Fruit fly (Drosophila melanogaster) whole organism, embryonic: ENCODE results near the gene AstA-R1.

Experiments used
- ATbp ChIP-seq: fragments of 200-800 bp; sonication (Bioruptor generic); optimal IDR thresholded peaks from 2 replicates; lab custom pipeline; 2017; ENCODE audit warnings: missing biosample characterization, mild to moderate bottlenecking, missing genetic modification characterization, missing genetic modification reagents
- CG10959 ChIP-seq: fragments of 200-800 bp; sonication (Bioruptor generic); IDR thresholded peaks from 2 replicates; pipeline ENCODE4 v1.3.6; 2022; ENCODE audit warnings: missing biosample characterization, missing genetic modification characterization
- CG1233 ChIP-seq: fragments of 200-800 bp; sonication (Bioruptor generic); optimal IDR thresholded peaks from 4 replicates; lab custom pipeline; 2018; ENCODE audit warnings: missing biosample characterization, mild to moderate bottlenecking, missing genetic modification characterization
- CG12769 ChIP-seq: fragments of 200-800 bp; sonication (Bioruptor generic); optimal IDR thresholded peaks from 2 replicates; lab custom pipeline; 2019; ENCODE audit warnings: missing biosample characterization, mild to moderate bottlenecking, missing genetic modification characterization, moderate library complexity
- CG1603 ChIP-seq: fragments of 200-800 bp; sonication (Bioruptor generic); optimal IDR thresholded peaks from 2 replicates; lab custom pipeline; 2019; ENCODE audit warnings: missing biosample characterization, mild to moderate bottlenecking, missing genetic modification characterization, moderate library complexity
- CG16815 ChIP-seq: fragments of 200-800 bp; sonication (Bioruptor generic); optimal IDR thresholded peaks from 3 replicates; lab custom pipeline; 2017; ENCODE audit warnings: missing biosample characterization, mild to moderate bottlenecking, missing genetic modification characterization
- CG18011 ChIP-seq: fragments of 200-800 bp; sonication (Bioruptor generic); optimal IDR thresholded peaks from 2 replicates; lab custom pipeline; 2017; ENCODE audit warnings: missing biosample characterization, missing genetic modification characterization, mild to moderate bottlenecking, moderate library complexity, missing genotype
- CG18764 ChIP-seq: fragments of 200-800 bp; sonication (Bioruptor generic); optimal IDR thresholded peaks from 3 replicates; lab custom pipeline; 2016; ENCODE audit warnings: missing biosample characterization, missing genetic modification characterization
- CG2129 ChIP-seq: fragments of 200-800 bp; sonication (Bioruptor generic); IDR thresholded peaks from 2 replicates; pipeline ENCODE4 v1.3.6; 2022; ENCODE audit warnings: missing biosample characterization, missing genetic modification characterization; ENCODE audit not compliant: partially characterized antibody
- CG6654 ChIP-seq: fragments of 200-800 bp; sonication (Bioruptor generic); optimal IDR thresholded peaks from 2 replicates; lab custom pipeline; 2017; ENCODE audit warnings: missing biosample characterization, mild to moderate bottlenecking, missing genetic modification characterization
- CG9727 ChIP-seq: fragments of 200-800 bp; sonication (Bioruptor generic); optimal IDR thresholded peaks from 3 replicates; lab custom pipeline; 2017; ENCODE audit warnings: missing biosample characterization, mild to moderate bottlenecking, missing genetic modification characterization
- Camta ChIP-seq: fragments of 200-800 bp; sonication (Bioruptor generic); optimal IDR thresholded peaks from 2 replicates; lab custom pipeline; 2016; ENCODE audit warnings: missing biosample characterization, missing genetic modification characterization
- Dek ChIP-seq: fragments of 200-800 bp; sonication (Bioruptor generic); optimal IDR thresholded peaks from 3 replicates; lab custom pipeline; 2019; ENCODE audit warnings: missing biosample characterization, mild to moderate bottlenecking, missing genetic modification characterization, moderate library complexity
- Dref ChIP-seq: fragments of 200-800 bp; sonication (Bioruptor generic); IDR thresholded peaks from 2 replicates; pipeline ENCODE4 v1.3.6; 2022; ENCODE audit warnings: missing biosample characterization, missing genetic modification characterization
- E2f2 ChIP-seq: fragments of 200-800 bp; sonication (Bioruptor generic); IDR thresholded peaks from 2 replicates; pipeline ENCODE4 v1.3.6; 2022; ENCODE audit warnings: missing biosample characterization, missing genetic modification characterization
- ERR ChIP-seq: fragments of 200-800 bp; sonication (Bioruptor generic); optimal IDR thresholded peaks from 2 replicates; lab custom pipeline; 2016; ENCODE audit warnings: missing biosample characterization, missing genetic modification characterization
- H15 ChIP-seq: fragments of 200-800 bp; sonication (Bioruptor generic); IDR thresholded peaks from 3 replicates; pipeline ENCODE4 v1.3.6; 2022; ENCODE audit warnings: missing biosample characterization, missing genetic modification characterization
- Hr39 ChIP-seq: fragments of >200 bp; optimal IDR thresholded peaks from 2 replicates; lab custom pipeline; 2017
- Lim3 ChIP-seq: fragments of 200-800 bp; sonication (Bioruptor generic); IDR thresholded peaks from 2 replicates; pipeline ENCODE4 v1.3.6; 2022; ENCODE audit warnings: missing biosample characterization, missing genetic modification characterization
- Lpt ChIP-seq: fragments of >200 bp; optimal IDR thresholded peaks from 2 replicates; lab custom pipeline; 2018; ENCODE audit warnings: missing biosample characterization, missing genetic modification characterization
- Mad ChIP-seq: fragments of 200-800 bp; sonication (Bioruptor generic); optimal IDR thresholded peaks from 2 replicates; lab custom pipeline; 2016; ENCODE audit warnings: missing biosample characterization, missing genetic modification characterization
- Sox102F ChIP-seq: fragments of 200-800 bp; sonication (Bioruptor generic); optimal IDR thresholded peaks from 2 replicates; lab custom pipeline; 2018; ENCODE audit warnings: missing biosample characterization, mild to moderate bottlenecking, missing genetic modification characterization, moderate library complexity
- Sry-δ ChIP-seq: fragments of 200-800 bp; sonication (Bioruptor generic); optimal IDR thresholded peaks from 2 replicates; lab custom pipeline; 2016; ENCODE audit warnings: missing biosample characterization, missing genetic modification characterization
- Xbp1 ChIP-seq: fragments of 200-800 bp; sonication (Bioruptor generic); optimal IDR thresholded peaks from 3 replicates; lab custom pipeline; 2016; ENCODE audit warnings: missing biosample characterization, mild to moderate bottlenecking, missing genetic modification characterization
- aop ChIP-seq: fragments of 200-800 bp; sonication (Bioruptor generic); IDR thresholded peaks from 2 replicates; pipeline ENCODE4 v1.3.6; 2022; ENCODE audit warnings: missing biosample characterization, missing genetic modification characterization
- bigmax ChIP-seq: fragments of 200-800 bp; sonication (Bioruptor generic); optimal IDR thresholded peaks from 2 replicates; lab custom pipeline; 2018; ENCODE audit warnings: missing biosample characterization, mild to moderate bottlenecking, missing genetic modification characterization
- chn ChIP-seq: fragments of 200-800 bp; sonication (Bioruptor generic); optimal IDR thresholded peaks from 2 replicates; lab custom pipeline; 2016; ENCODE audit warnings: missing biosample characterization, missing genetic modification characterization
- ci ChIP-seq: fragments of 200-800 bp; sonication (Bioruptor generic); IDR thresholded peaks from 3 replicates; pipeline ENCODE4 v1.3.6; 2022; ENCODE audit warnings: missing biosample characterization, missing genetic modification characterization
- crc ChIP-seq: fragments of 200-800 bp; sonication (Bioruptor generic); optimal IDR thresholded peaks from 2 replicates; lab custom pipeline; 2016; ENCODE audit warnings: missing biosample characterization, missing genetic modification characterization
- dmrt11E ChIP-seq: fragments of 200-800 bp; sonication (Bioruptor generic); optimal IDR thresholded peaks from 3 replicates; lab custom pipeline; 2018; ENCODE audit warnings: missing biosample characterization, mild to moderate bottlenecking, missing genetic modification characterization, moderate library complexity
- dysf ChIP-seq: fragments of 200-800 bp; sonication (Bioruptor generic); IDR thresholded peaks from 3 replicates; pipeline ENCODE4 v1.3.6; 2022; ENCODE audit warnings: missing biosample characterization, missing genetic modification characterization
- grau ChIP-seq: fragments of 200-800 bp; optimal IDR thresholded peaks from 3 replicates; lab custom pipeline; 2019; ENCODE audit warnings: missing biosample characterization, mild to moderate bottlenecking, missing genetic modification characterization, moderate library complexity
- hb ChIP-seq: fragments of 200-800 bp; sonication (Bioruptor generic); IDR thresholded peaks from 3 replicates; pipeline ENCODE4 v1.3.6; 2022; ENCODE audit warnings: missing biosample characterization, missing genetic modification characterization; ENCODE audit not compliant: partially characterized antibody
- her ChIP-seq: fragments of 200-800 bp; sonication (Bioruptor generic); optimal IDR thresholded peaks from 2 replicates; lab custom pipeline; 2016; ENCODE audit warnings: missing biosample characterization, missing genetic modification characterization
- insv ChIP-seq, 2 experiments: fragments of 200-800 bp; sonication (Bioruptor generic); optimal IDR thresholded peaks; 3 replicates each; lab custom pipeline; 2016 to 2018; ENCODE audit warnings: missing biosample characterization in 2 of 2, missing genetic modification characterization in 2 of 2
- inv ChIP-seq: fragments of 200-800 bp; sonication (Bioruptor generic); IDR thresholded peaks from 2 replicates; pipeline ENCODE4 v1.3.6; 2022; ENCODE audit warnings: missing biosample characterization, missing genetic modification characterization; ENCODE audit not compliant: partially characterized antibody
- lmd ChIP-seq: fragments of 200-800 bp; sonication (Bioruptor generic); IDR thresholded peaks from 2 replicates; pipeline ENCODE4 v1.3.6; 2022; ENCODE audit warnings: missing biosample characterization, missing genetic modification characterization
- mam ChIP-seq: fragments of 200-800 bp; sonication (Bioruptor generic); optimal IDR thresholded peaks from 3 replicates; lab custom pipeline; 2016; ENCODE audit warnings: missing biosample characterization, missing genetic modification characterization
- mld ChIP-seq: fragments of 200-800 bp; sonication (Bioruptor generic); IDR thresholded peaks from 3 replicates; pipeline ENCODE4 v1.3.6; 2022; ENCODE audit warnings: missing biosample characterization, missing genetic modification characterization; ENCODE audit not compliant: partially characterized antibody
- nerfin-1 ChIP-seq: fragments of 200-800 bp; sonication (Bioruptor generic); optimal IDR thresholded peaks from 3 replicates; lab custom pipeline; 2019; ENCODE audit warnings: missing biosample characterization, mild to moderate bottlenecking, missing genetic modification characterization, moderate library complexity
- nmo ChIP-seq: fragments of 200-800 bp; sonication (Bioruptor generic); optimal IDR thresholded peaks from 2 replicates; lab custom pipeline; 2018; ENCODE audit warnings: missing biosample characterization, mild to moderate bottlenecking, missing genetic modification characterization, moderate library complexity
- onecut ChIP-seq: fragments of 200-800 bp; sonication (Bioruptor generic); IDR thresholded peaks from 2 replicates; pipeline ENCODE4 v1.3.6; 2022; ENCODE audit warnings: missing biosample characterization, missing genetic modification characterization
- seq ChIP-seq: fragments of 200-800 bp; sonication (Bioruptor generic); IDR thresholded peaks from 2 replicates; pipeline ENCODE4 v1.3.6; 2022; ENCODE audit warnings: missing biosample characterization, missing genetic modification characterization
- so ChIP-seq: fragments of 200-800 bp; sonication (Bioruptor generic); IDR thresholded peaks from 3 replicates; pipeline ENCODE4 v1.3.6; 2022; ENCODE audit warnings: missing biosample characterization, missing genetic modification characterization
- sr ChIP-seq: fragments of 200-800 bp; sonication (Bioruptor generic); IDR thresholded peaks from 3 replicates; pipeline ENCODE4 v1.3.6; 2022; ENCODE audit warnings: missing biosample characterization, missing genetic modification characterization
- tap ChIP-seq: fragments of 200-800 bp; optimal IDR thresholded peaks from 3 replicates; lab custom pipeline; 2019; ENCODE audit warnings: missing biosample characterization, mild to moderate bottlenecking, missing genetic modification characterization, moderate library complexity
- tna ChIP-seq: fragments of 200-800 bp; sonication (Bioruptor generic); IDR thresholded peaks from 2 replicates; pipeline ENCODE4 v1.3.6; 2022; ENCODE audit warnings: missing biosample characterization, missing genetic modification characterization; ENCODE audit not compliant: partially characterized antibody
- tup ChIP-seq: fragments of 200-800 bp; sonication (Bioruptor generic); optimal IDR thresholded peaks from 2 replicates; lab custom pipeline; 2016; ENCODE audit warnings: missing biosample characterization, mild to moderate bottlenecking, missing genetic modification characterization, moderate library complexity
- vvl ChIP-seq: fragments of 200-800 bp; sonication (Bioruptor generic); IDR thresholded peaks from 2 replicates; pipeline ENCODE4 v1.3.6; 2022; ENCODE audit warnings: missing biosample characterization, missing genetic modification characterization

AstA-R1 gene

dm6 chrX:3691623-3692553 is 117.6 kb downstream of the AstA-R1 start (continued):
- TF ChIP-seq CG1603 (peak; percentile 85), nmo (peak; percentile 82), mam (GFP tag; lab: Kevin White, UChicago) (peak; percentile 79), tap (tag; lab: Kevin White, UChicago) (peak; percentile 71), seq (peak; percentile 79), mld (no peak), Sry-δ (GFP tag; lab: Kevin White, UChicago) (peak; percentile 36), Dek (peak; percentile 64), Camta (GFP tag; lab: Kevin White, UChicago) (peak; percentile 68), aop (GFP tag; lab: Robert Waterston, UW) (no peak), CG16815 (peak; percentile 79), CG18011 (GFP tag; lab: Kevin White, UChicago) (peak; percentile 32), E2f2 (peak; percentile 53; the same call in 1 of the 2 replicates), ci (GFP tag; lab: Robert Waterston, UW) (peak; percentile 88), dysf (GFP tag; lab: Robert Waterston, UW) (peak; percentile 79), her (GFP tag; lab: Kevin White, UChicago) (peak; percentile 64), CG6654 (peak; percentile 42), ATbp (GFP tag; lab: Kevin White, UChicago) (peak; percentile 78), CG2129 (GFP tag; lab: Robert Waterston, UW) (no peak), Sox102F (GFP tag; lab: Kevin White, UChicago) (peak; percentile 84), hb (GFP tag; lab: Robert Waterston, UW) (no peak), sr (GFP tag; lab: Robert Waterston, UW) (no peak), CG9727 (peak; percentile 87), CG1233 (GFP tag; lab: Kevin White, UChicago) (peak; percentile 77), vvl (peak; percentile 91), insv (GFP tag; optimal IDR thresholded peaks at IDR 0.05; lab: Kevin White, UChicago) (no peak), crc (GFP tag; lab: Kevin White, UChicago) (peak; percentile 42), tna (no peak), chn (GFP tag; lab: Kevin White, UChicago) (peak; percentile 73), lmd (peak; percentile 79), Dref (GFP tag; lab: Robert Waterston, UW) (no peak), Hr39 (no peak), bigmax (GFP tag; lab: Kevin White, UChicago) (no peak), CG10959 (GFP tag; lab: Robert Waterston, UW) (peak; percentile 66), H15 (GFP tag; lab: Robert Waterston, UW) (peak; percentile 64; the same call in 2 of the 3 replicates), Mad (GFP tag; lab: Kevin White, UChicago) (peak; percentile 36), onecut (GFP tag; lab: Robert Waterston, UW) (peak; percentile 59), Lim3 (GFP tag; lab: Robert Waterston, UW) (no peak), Xbp1 (GFP tag; lab: Kevin White, UChicago) (peak; percentile 79), nerfin-1 (tag; lab: Kevin White, UChicago) (peak; percentile 73), dmrt11E (peak; percentile 88), grau (tag; lab: Kevin White, UChicago) (peak; percentile 98), ERR (GFP tag; lab: Kevin White, UChicago) (peak; percentile 60), tup (no peak), CG12769 (peak; percentile 84), CG18764 (GFP tag; lab: Kevin White, UChicago) (peak; percentile 56), so (GFP tag; lab: Robert Waterston, UW) (no peak; the same call in 2 of the 3 replicates), Lpt (no peak), inv (no peak)
